Worm (Caenorhabditis elegans) whole organism, L4 larva: ENCODE results near the gene F28A10.1.

Experiments used
- aha-1 ChIP-seq: fragments of 150-350 bp; peaks from one replicate; lab custom pipeline; 2014; ENCODE audit warnings: missing biosample characterization, missing genetic modification characterization
- ama-1 ChIP-seq: fragments of 150-350 bp; optimal IDR thresholded peaks from 2 replicates; lab custom pipeline; 2014; ENCODE audit warnings: inconsistent platforms, mixed read lengths
- ceh-82 ChIP-seq: sonication (generic microtip); optimal IDR thresholded peaks from 2 replicates; lab custom pipeline; 2017; ENCODE audit warnings: missing biosample characterization, missing genetic modification characterization
- dve-1 ChIP-seq: sonication (generic microtip); optimal IDR thresholded peaks from 2 replicates; lab custom pipeline; 2017; ENCODE audit warnings: antibody characterized with exemption, mild to moderate bottlenecking, missing genetic modification characterization, missing compliant biosample characterization; ENCODE audit not compliant: insufficient read depth
- hif-1 ChIP-seq, 2 experiments: sonication (generic microtip); optimal IDR thresholded peaks; 2 replicates each; lab custom pipeline; 2016 to 2017; ENCODE audit warnings: missing compliant biosample characterization in 2 of 2, missing genetic modification characterization in 2 of 2, missing genetic modification reagents in 2 of 2, missing genotype in 2 of 2, mild to moderate bottlenecking in 1 of 2
- lin-1 ChIP-seq: fragments of 200-800 bp; sonication (Bioruptor generic); IDR thresholded peaks from 2 replicates; pipeline ENCODE4 v1.3.6; 2022; ENCODE audit warnings: missing genetic modification reagents, missing genetic modification characterization, missing compliant biosample characterization
- lsy-2 ChIP-seq, 2 experiments: fragments of 150-350 bp in 1 of 2; sonication (generic microtip) in 1 of 2; optimal IDR thresholded peaks; 2 replicates each; lab custom pipeline; 2014 to 2017; ENCODE audit warnings: missing biosample characterization in 2 of 2, missing genetic modification characterization in 2 of 2
- nhr-28 ChIP-seq: fragments of 150-350 bp; optimal IDR thresholded peaks from 2 replicates; lab custom pipeline; 2014; ENCODE audit warnings: missing biosample characterization, missing genetic modification characterization
- zfp-3 ChIP-seq: fragments of 200-800 bp; sonication (Bioruptor generic); conservative IDR thresholded peaks from 2 replicates; pipeline ENCODE4 v1.3.6; 2022; ENCODE audit warnings: missing genetic modification reagents, missing genetic modification characterization, missing compliant biosample characterization
- ztf-11 ChIP-seq: fragments of 150-350 bp; optimal IDR thresholded peaks from 2 replicates; lab custom pipeline; 2014; ENCODE audit warnings: missing biosample characterization, missing genetic modification characterization

DNA sequence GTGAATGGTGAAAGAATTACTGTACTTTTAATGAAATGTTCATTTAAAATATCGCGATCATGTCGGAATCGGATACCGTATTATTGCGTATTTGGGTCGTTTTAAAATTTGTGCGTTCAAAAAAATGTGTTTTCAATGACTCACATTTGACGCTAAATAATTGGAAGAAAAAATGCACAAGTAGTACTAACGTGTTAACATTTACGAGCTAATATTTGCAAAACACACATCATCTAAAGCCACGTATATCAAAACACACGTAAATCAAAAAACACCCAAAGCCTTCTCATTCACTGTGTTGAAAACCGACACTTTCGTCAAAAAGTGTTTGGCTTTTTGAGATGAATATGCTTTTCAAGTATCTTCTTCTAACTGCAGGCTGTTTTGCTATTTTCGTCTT lies at the start of gene F28A10.1:
- no peak for TF ChIP-seq hif-1 (tag; optimal IDR thresholded peaks at IDR 0.05; lab: Kevin White, UChicago)
- TF ChIP-seq aha-1 (tag; lab: Kevin White, UChicago): peak; percentile 8
- TF ChIP-seq dve-1 (tag; lab: Kevin White, UChicago): no peak
- TF ChIP-seq lsy-2 (tag; optimal IDR thresholded peaks at IDR 0.05; lab: Kevin White, UChicago): no peak
- TF ChIP-seq ceh-82: no peak
- no peak for TF ChIP-seq ama-1 (lab: Kevin White, UChicago)
- no peak for TF ChIP-seq zfp-3 (GFP tag; lab: Robert Waterston, UW)
- no peak for TF ChIP-seq ztf-11 (tag; lab: Kevin White, UChicago)
- TF ChIP-seq nhr-28 (tag; lab: Kevin White, UChicago): no peak
- TF ChIP-seq lin-1 (GFP tag; lab: Robert Waterston, UW): no peak
